Worm (Caenorhabditis elegans) whole organism, L3 larva: Measurements from ENCODE around the gene W01D2.1.

Experiments
- ZK546.5 ChIP-seq: sonication (generic microtip); optimal IDR thresholded peaks from 2 replicates; lab custom pipeline; 2017; ENCODE audit warnings: missing biosample characterization, missing genetic modification characterization
- egl-5 ChIP-seq: fragments of 150-350 bp; optimal IDR thresholded peaks from 2 replicates; lab custom pipeline; 2017; ENCODE audit warnings: missing biosample characterization, missing genetic modification reagents, missing genetic modification characterization, inconsistent platforms
- nfya-1 ChIP-seq: sonication (generic microtip); optimal IDR thresholded peaks from 2 replicates; lab custom pipeline; 2017; ENCODE audit warnings: missing genetic modification characterization, mild to moderate bottlenecking, missing compliant biosample characterization, antibody characterized with exemption, moderate library complexity; ENCODE audit not compliant: insufficient read depth
- nhr-12 ChIP-seq: fragments of 150-350 bp; optimal IDR thresholded peaks from 2 replicates; lab custom pipeline; 2014; ENCODE audit warnings: missing biosample characterization, missing genetic modification characterization
- snpc-4 ChIP-seq: fragments of 150-350 bp; optimal IDR thresholded peaks from 2 replicates; lab custom pipeline; 2014; ENCODE audit warnings: missing biosample characterization, missing genetic modification characterization

DNA sequence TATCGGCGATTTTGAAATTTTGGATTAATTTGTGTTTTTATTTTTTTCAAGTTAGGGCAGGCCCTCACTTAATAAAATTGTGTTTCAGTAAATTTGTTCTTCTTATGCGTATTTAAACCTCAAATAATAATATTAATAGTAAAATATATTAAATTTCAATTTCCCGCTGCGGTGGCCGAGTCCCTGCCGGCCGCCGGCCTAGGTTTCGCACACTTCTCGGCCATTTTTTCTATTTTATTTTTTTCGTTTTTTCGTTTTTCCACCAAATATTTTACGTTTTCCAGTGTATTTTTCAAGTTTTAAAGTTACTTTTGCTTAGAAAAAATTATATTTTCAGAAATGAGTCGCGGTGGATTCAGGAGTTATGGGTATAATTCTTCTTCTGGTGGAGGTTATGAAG lies 41.6 kb downstream of the W01D2.1 start, which contains the start of gene rbm-28:
- TF ChIP-seq nfya-1 (tag; lab: Kevin White, UChicago) (peak; percentile 31), nhr-12 (tag; lab: Kevin White, UChicago) (no peak), snpc-4 (tag; lab: Kevin White, UChicago) (peak; percentile 35), egl-5 (tag; lab: Kevin White, UChicago) (no peak), ZK546.5 (tag; lab: Kevin White, UChicago) (no peak)
